Worm (Caenorhabditis elegans) whole organism, mixed stage, embryonic: ENCODE data around the gene Y38H6C.18.

ENCODE experiments used
- M03D4.4 ChIP-seq: sonication (generic microtip); optimal IDR thresholded peaks from 2 replicates; lab custom pipeline; 2017; ENCODE audit warnings: mild to moderate bottlenecking, missing genetic modification characterization, missing compliant biosample characterization
- ceh-83 ChIP-seq: fragments of 200-800 bp; sonication (Bioruptor generic); optimal IDR thresholded peaks from 2 replicates; lab custom pipeline; 2018; ENCODE audit warnings: mild to moderate bottlenecking, missing genetic modification characterization, missing compliant biosample characterization
- elt-1 ChIP-seq: sonication (generic microtip); optimal IDR thresholded peaks from 2 replicates; lab custom pipeline; 2017; ENCODE audit warnings: missing genetic modification characterization, mild to moderate bottlenecking, missing compliant biosample characterization, antibody characterized with exemption, moderate library complexity, borderline replicate concordance; ENCODE audit not compliant: insufficient read depth
- elt-3 ChIP-seq: fragments of 150-350 bp; optimal IDR thresholded peaks from 2 replicates; lab custom pipeline; 2014; ENCODE audit warnings: missing biosample characterization, missing genetic modification characterization
- flh-1 ChIP-seq: fragments of 200-800 bp; sonication (Bioruptor generic); optimal IDR thresholded peaks from 2 replicates; lab custom pipeline; 2018; ENCODE audit warnings: mild to moderate bottlenecking, missing genetic modification characterization, moderate library complexity, missing compliant biosample characterization
- mep-1 ChIP-seq: fragments of 150-350 bp; optimal IDR thresholded peaks from 2 replicates; lab custom pipeline; 2017; ENCODE audit warnings: missing biosample characterization, missing genetic modification reagents, missing genetic modification characterization, inconsistent platforms
- nhr-237 ChIP-seq: fragments of 150-350 bp; optimal IDR thresholded peaks from 2 replicates; lab custom pipeline; 2014; ENCODE audit warnings: missing biosample characterization, missing genetic modification characterization
- nhr-28 ChIP-seq: fragments of 150-350 bp; optimal IDR thresholded peaks from 2 replicates; lab custom pipeline; 2014; ENCODE audit warnings: missing biosample characterization, missing genetic modification characterization
- snpc-4 ChIP-seq: fragments of 150-350 bp; optimal IDR thresholded peaks from 2 replicates; lab custom pipeline; 2014; ENCODE audit warnings: missing biosample characterization, missing genetic modification characterization
- ztf-11 ChIP-seq: fragments of 150-350 bp; optimal IDR thresholded peaks from 2 replicates; lab custom pipeline; 2014; ENCODE audit warnings: missing biosample characterization, missing genetic modification characterization

ce11 chrV:20518927-20519326, 28.0 kb downstream of the Y38H6C.18 start, which contains the start of gene Y38H6C.25:
- no peak for TF ChIP-seq ceh-83 (GFP tag; lab: Kevin White, UChicago)
- TF ChIP-seq elt-1: no peak
- TF ChIP-seq nhr-28 (tag; lab: Kevin White, UChicago): no peak
- TF ChIP-seq nhr-237 (tag; lab: Kevin White, UChicago): no peak
- TF ChIP-seq snpc-4 (tag; lab: Kevin White, UChicago): no peak
- TF ChIP-seq M03D4.4 (tag; lab: Kevin White, UChicago): no peak
- TF ChIP-seq mep-1 (tag; lab: Kevin White, UChicago): no peak
- no peak for TF ChIP-seq flh-1 (GFP tag; lab: Kevin White, UChicago)
- TF ChIP-seq ztf-11 (tag; lab: Kevin White, UChicago): no peak
- no peak for TF ChIP-seq elt-3 (tag; lab: Kevin White, UChicago)
